Fruit fly (Drosophila melanogaster) whole organism, pupa: ENCODE results near the gene CG13795.

Experiments used
- CG10348 ChIP-seq: fragments of 200-800 bp; sonication (Bioruptor generic); IDR thresholded peaks from 2 replicates; pipeline ENCODE4 v1.3.6; 2022; ENCODE audit warnings: missing biosample characterization, missing genetic modification characterization
- CG12605 ChIP-seq: fragments of 200-800 bp; sonication (Bioruptor generic); IDR thresholded peaks from 2 replicates; pipeline ENCODE4 v1.3.6; 2022; ENCODE audit warnings: missing biosample characterization, missing genetic modification characterization
- CG32121 ChIP-seq: fragments of 200-800 bp; sonication (Bioruptor generic); IDR thresholded peaks from 2 replicates; pipeline ENCODE4 v1.3.6; 2022; ENCODE audit warnings: missing biosample characterization, missing genetic modification characterization
- CG34367 ChIP-seq: fragments of 200-800 bp; sonication (Bioruptor generic); optimal IDR thresholded peaks from 2 replicates; lab custom pipeline; 2018; ENCODE audit warnings: missing biosample characterization, mild to moderate bottlenecking, missing genetic modification characterization
- CG8159 ChIP-seq: fragments of 200-800 bp; sonication (Bioruptor generic); optimal IDR thresholded peaks from 3 replicates; lab custom pipeline; 2018; ENCODE audit warnings: missing biosample characterization, mild to moderate bottlenecking, missing genetic modification characterization, moderate library complexity
- CG8301 ChIP-seq: fragments of 200-800 bp; sonication (Bioruptor generic); optimal IDR thresholded peaks from 2 replicates; lab custom pipeline; 2018; ENCODE audit warnings: missing biosample characterization, mild to moderate bottlenecking, missing genetic modification characterization
- CG9948 ChIP-seq: fragments of 200-800 bp; sonication (Bioruptor generic); optimal IDR thresholded peaks from 2 replicates; lab custom pipeline; 2018; ENCODE audit warnings: missing biosample characterization, mild to moderate bottlenecking, missing genetic modification characterization, moderate library complexity
- D1 ChIP-seq: fragments of 200-800 bp; sonication (Bioruptor generic); optimal IDR thresholded peaks from 2 replicates; lab custom pipeline; 2018; ENCODE audit warnings: missing biosample characterization, mild to moderate bottlenecking, missing genetic modification characterization, moderate library complexity
- Ets98B ChIP-seq: fragments of 200-800 bp; sonication (Bioruptor generic); IDR thresholded peaks from 2 replicates; pipeline ENCODE4 v1.3.6; 2022; ENCODE audit warnings: missing biosample characterization, missing genetic modification characterization
- Pif1A ChIP-seq: fragments of 200-800 bp; sonication (Bioruptor generic); optimal IDR thresholded peaks from 3 replicates; lab custom pipeline; 2016; ENCODE audit warnings: missing biosample characterization, missing genetic modification characterization
- fd96Ca ChIP-seq: fragments of 200-800 bp; sonication (Bioruptor generic); IDR thresholded peaks from 3 replicates; pipeline ENCODE4 v1.3.6; 2022; ENCODE audit warnings: missing biosample characterization, missing genetic modification characterization
- rn ChIP-seq: fragments of 200-800 bp; sonication (Bioruptor generic); IDR thresholded peaks from 2 replicates; pipeline ENCODE4 v1.3.6; 2022; ENCODE audit warnings: missing biosample characterization, missing genetic modification characterization

CG13795 gene

dm6 chr2L:7675754-7676178 is 50.3 kb downstream of the CG13795 start:
- TF ChIP-seq D1 (tag; lab: Kevin White, UChicago) (no peak), CG10348 (GFP tag; lab: Robert Waterston, UW) (no peak), CG12605 (GFP tag; lab: Robert Waterston, UW) (no peak), Ets98B (GFP tag; lab: Robert Waterston, UW) (no peak), CG34367 (tag; lab: Kevin White, UChicago) (no peak), CG8301 (tag; lab: Kevin White, UChicago) (no peak), fd96Ca (GFP tag; lab: Robert Waterston, UW) (no peak), CG32121 (GFP tag; lab: Robert Waterston, UW) (no peak), CG9948 (tag; lab: Kevin White, UChicago) (no peak), Pif1A (GFP tag; lab: Kevin White, UChicago) (no peak), rn (GFP tag; lab: Robert Waterston, UW) (no peak)

- TF ChIP-seq fd96Ca (GFP tag; lab: Robert Waterston, UW): no peak
- peak; percentile 2 for TF ChIP-seq CG8159 (tag; lab: Kevin White, UChicago)
- TF ChIP-seq D1 (tag; lab: Kevin White, UChicago): no peak
- no peak for TF ChIP-seq CG8301 (tag; lab: Kevin White, UChicago)
Observed at dm6 chr2L:7675028-7675749, 50.9 kb downstream of the CG13795 start, which contains the start of gene Slob. Slob (minus strand) TSS chr2L:7675078.
